Worm (Caenorhabditis elegans): Measurements from ENCODE around the gene F47B8.2.

Gene F47B8.2

DNA sequence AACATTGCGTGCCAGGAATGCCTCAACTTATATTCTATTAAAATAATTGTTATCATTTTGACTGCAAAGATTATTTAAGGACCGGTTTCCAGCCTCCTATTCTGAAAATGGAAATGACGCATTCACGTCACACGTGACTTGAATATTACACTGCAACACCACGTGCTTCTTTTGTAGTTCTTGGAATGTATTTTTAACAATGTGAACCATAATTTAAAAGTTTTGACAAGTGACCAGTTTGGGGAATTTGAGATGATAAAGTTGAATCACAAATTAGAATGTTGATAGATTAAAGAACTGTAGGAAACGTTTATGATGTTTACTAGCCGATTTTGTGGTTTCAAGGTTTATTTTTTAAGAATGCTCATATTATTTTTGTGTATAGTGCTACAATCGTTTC, 25.2 kb upstream of the F47B8.2 start, which contains the start of gene F47B8.10:
TSS of gene F47B8.10 (plus strand) at position 301 of the 400 bp plus-strand sequence.
- no peak for TF ChIP-seq hlh-1 (tag; optimal IDR thresholded peaks at IDR 0.05)
- TF ChIP-seq cnd-1 (tag; optimal IDR thresholded peaks at IDR 0.05) = no peak
- TF ChIP-seq elt-1 (tag; optimal IDR thresholded peaks at IDR 0.05; ENCODE audit: borderline replicate concordance, insufficient read depth) = no peak
- TF ChIP-seq ceh-43 (GFP tag; optimal IDR thresholded peaks at IDR 0.05) = no peak
- no peak for TF ChIP-seq mep-1 (tag; optimal IDR thresholded peaks at IDR 0.05)
- no peak for TF ChIP-seq M03D4.4 (tag; optimal IDR thresholded peaks at IDR 0.05)
- TF ChIP-seq mab-5 (tag; optimal IDR thresholded peaks at IDR 0.05) = no peak

DNA sequence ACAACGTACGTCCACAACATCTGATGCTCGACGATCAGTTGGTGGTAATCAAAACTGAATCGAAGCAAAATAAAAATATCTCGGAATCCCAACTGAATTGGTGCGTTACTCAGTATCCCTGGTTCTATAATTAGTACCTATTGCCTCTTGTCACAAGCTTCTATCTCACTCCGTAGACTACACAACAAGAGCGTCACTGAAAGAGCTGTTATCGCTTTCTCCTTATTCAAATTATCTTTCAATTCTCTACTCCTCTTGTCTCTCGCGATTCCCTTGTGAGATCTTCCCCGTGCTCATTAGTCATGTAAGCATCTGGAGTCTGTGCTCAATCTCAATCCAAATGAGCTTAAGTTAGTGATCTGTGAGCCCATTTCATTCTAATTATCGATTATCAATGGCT, 20.2 kb upstream of the F47B8.2 start, which contains the start of gene srm-6:
TSS of gene srm-6 (plus strand) at position 301 of the 400 bp plus-strand sequence.
- TF ChIP-seq lin-32 (GFP tag; optimal IDR thresholded peaks at IDR 0.05) (no peak), ceh-39 (tag; optimal IDR thresholded peaks at IDR 0.05) (no peak), tbx-8 (GFP tag; optimal IDR thresholded peaks at IDR 0.05) (no peak), unc-39 (tag; optimal IDR thresholded peaks at IDR 0.05) (no peak), unc-62 (GFP tag; optimal IDR thresholded peaks at IDR 0.05) (no peak), nhr-237 (tag; optimal IDR thresholded peaks at IDR 0.05) (no peak), nhr-28 (tag; optimal IDR thresholded peaks at IDR 0.05) (no peak), ces-1 (GFP tag; optimal IDR thresholded peaks at IDR 0.05) (no peak)

DNA sequence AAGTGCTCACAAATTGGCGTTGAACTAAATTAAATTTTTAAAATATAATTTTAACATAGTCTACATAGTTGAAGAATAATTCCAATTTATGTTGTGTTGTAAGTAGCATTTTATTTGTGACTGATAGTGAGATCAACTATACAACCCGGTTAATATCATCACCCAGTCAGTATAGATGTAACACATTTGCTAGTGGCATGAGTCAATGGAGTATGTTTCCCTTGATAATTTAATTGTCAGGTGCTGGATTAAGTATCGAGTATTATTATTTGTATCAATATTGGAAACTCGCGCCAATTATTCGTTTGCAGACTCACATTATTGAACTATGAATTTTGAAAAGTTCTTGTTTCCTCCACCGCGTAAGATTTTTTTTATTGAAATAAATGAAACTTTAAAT, 18.5 kb upstream of the F47B8.2 start, which contains the start of gene srm-5:
TSS of gene srm-5 (plus strand) at position 301 of the 400 bp plus-strand sequence.
- TF ChIP-seq lsy-2 (tag; optimal IDR thresholded peaks at IDR 0.05) = no peak
- no peak for TF ChIP-seq nhr-12 (tag; optimal IDR thresholded peaks at IDR 0.05)
- TF ChIP-seq sem-2 (GFP tag; optimal IDR thresholded peaks at IDR 0.05) = no peak
- no peak for TF ChIP-seq ztf-11 (tag; optimal IDR thresholded peaks at IDR 0.05)
- no peak for TF ChIP-seq nhr-237 (tag; optimal IDR thresholded peaks at IDR 0.05)
- no peak for TF ChIP-seq lin-13 (tag; optimal IDR thresholded peaks at IDR 0.05)
- no peak for TF ChIP-seq lin-32 (GFP tag; optimal IDR thresholded peaks at IDR 0.05)
- no peak for TF ChIP-seq ceh-83 (GFP tag; optimal IDR thresholded peaks at IDR 0.05)
- no peak for TF ChIP-seq unc-39 (tag; optimal IDR thresholded peaks at IDR 0.05)
- no peak for TF ChIP-seq nhr-28 (tag; optimal IDR thresholded peaks at IDR 0.05)
- TF ChIP-seq unc-62 (GFP tag; optimal IDR thresholded peaks at IDR 0.05) = no peak
- TF ChIP-seq mls-2 (tag; optimal IDR thresholded peaks at IDR 0.05) = no peak
- no peak for TF ChIP-seq bed-3 (GFP tag; optimal IDR thresholded peaks at IDR 0.05)
- TF ChIP-seq blmp-1 (tag; optimal IDR thresholded peaks at IDR 0.05) = no peak
- no peak for TF ChIP-seq ceh-43 (GFP tag; optimal IDR thresholded peaks at IDR 0.05)

DNA sequence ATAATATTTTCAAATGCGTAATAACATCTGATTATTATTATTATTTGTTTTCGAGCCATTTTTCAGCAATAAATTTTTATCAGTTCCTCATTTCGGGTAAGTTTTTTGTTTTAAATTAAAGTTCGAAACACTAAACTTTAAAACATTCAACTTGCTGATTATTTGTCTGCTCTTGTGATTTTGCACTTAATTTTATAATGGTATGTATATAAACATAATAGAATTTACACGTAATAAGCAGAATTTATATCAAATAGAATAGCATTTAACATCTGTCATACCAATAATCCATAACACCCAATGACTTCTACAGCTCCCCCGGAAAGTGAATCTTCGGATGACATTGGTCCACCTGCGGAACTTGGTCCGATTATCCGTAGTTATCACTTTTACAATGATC, 16.7 kb upstream of the F47B8.2 start, which contains the start of gene srm-4:
TSS of gene srm-4 (plus strand) at position 301 of the 400 bp plus-strand sequence.
- no peak for TF ChIP-seq drap-1 (GFP tag; optimal IDR thresholded peaks at IDR 0.05)
- TF ChIP-seq tbx-8 (GFP tag; optimal IDR thresholded peaks at IDR 0.05) = no peak
- no peak for TF ChIP-seq mep-1 (tag; optimal IDR thresholded peaks at IDR 0.05)
- no peak for TF ChIP-seq flh-1 (GFP tag; optimal IDR thresholded peaks at IDR 0.05)
- TF ChIP-seq mab-5 (tag; optimal IDR thresholded peaks at IDR 0.05) = no peak
- no peak for TF ChIP-seq snpc-4 (tag; optimal IDR thresholded peaks at IDR 0.05)
- TF ChIP-seq M03D4.4 (tag; optimal IDR thresholded peaks at IDR 0.05) = no peak
- no peak for TF ChIP-seq nhr-12 (tag; optimal IDR thresholded peaks at IDR 0.05)
- TF ChIP-seq elt-3 (tag; optimal IDR thresholded peaks at IDR 0.05) = no peak
- no peak for TF ChIP-seq nhr-76 (tag; optimal IDR thresholded peaks at IDR 0.05)
- TF ChIP-seq blmp-1 (tag; optimal IDR thresholded peaks at IDR 0.05) = no peak
- no peak for TF ChIP-seq unc-39 (tag; optimal IDR thresholded peaks at IDR 0.05)
- no peak for TF ChIP-seq bed-3 (GFP tag; optimal IDR thresholded peaks at IDR 0.05)
- no peak for TF ChIP-seq ces-1 (GFP tag; optimal IDR thresholded peaks at IDR 0.05)

DNA sequence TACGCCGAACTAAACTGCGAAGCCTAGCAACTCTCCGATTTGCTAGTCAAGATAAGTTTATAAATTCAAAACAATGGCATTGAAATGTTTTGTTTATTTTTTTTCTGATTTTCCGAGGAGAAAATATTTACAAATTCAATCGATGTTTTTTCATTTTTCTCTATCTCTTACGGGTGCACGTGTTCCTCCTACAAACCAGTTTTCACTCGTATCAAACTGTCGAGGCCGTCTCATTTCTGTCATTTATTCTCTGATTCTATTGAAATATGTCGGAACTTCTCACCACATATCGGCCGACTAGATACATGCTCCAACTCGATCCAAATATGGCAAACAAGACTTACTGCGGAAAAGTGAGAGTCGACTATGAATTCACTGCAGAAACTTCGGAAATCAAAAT, 15.1 kb upstream of the F47B8.2 start, which contains the start of gene F47B8.8:
TSS of gene F47B8.8 (plus strand) at position 257 of the 400 bp plus-strand sequence.
- TF ChIP-seq blmp-1 (tag; optimal IDR thresholded peaks at IDR 0.05) = no peak
- TF ChIP-seq pha-4 (tag; optimal IDR thresholded peaks at IDR 0.05) = no peak
- no peak for TF ChIP-seq cnd-1 (tag; optimal IDR thresholded peaks at IDR 0.05)

DNA sequence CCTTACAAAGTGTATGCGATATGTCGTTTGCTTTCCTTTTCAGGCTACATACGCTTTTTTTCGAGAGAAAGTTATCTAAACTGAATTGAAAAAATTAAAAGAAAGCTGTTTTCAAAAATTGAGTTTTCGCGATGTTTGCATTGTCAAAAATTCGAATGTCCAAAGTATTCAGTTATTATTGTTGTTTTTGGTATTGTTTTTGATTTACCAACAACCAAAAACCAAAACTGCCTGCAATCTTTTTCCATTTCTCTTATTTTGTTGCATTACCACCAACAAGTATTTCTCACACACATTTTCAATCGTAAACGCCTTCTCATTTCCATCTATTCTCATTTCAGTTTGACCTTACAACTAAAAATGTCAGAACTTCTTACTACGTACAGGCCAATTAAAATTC, 12.4 kb upstream of the F47B8.2 start, which contains the start of gene pepm-1:
TSS of gene pepm-1 (plus strand) at position 301 of the 400 bp plus-strand sequence.
- TF ChIP-seq lsy-2 (tag; optimal IDR thresholded peaks at IDR 0.05) (no peak), ztf-11 (tag; optimal IDR thresholded peaks at IDR 0.05) (no peak), hlh-1 (tag; optimal IDR thresholded peaks at IDR 0.05) (no peak), lin-32 (GFP tag; optimal IDR thresholded peaks at IDR 0.05) (no peak), nhr-76 (tag; optimal IDR thresholded peaks at IDR 0.05) (no peak), zip-8 (tag; optimal IDR thresholded peaks at IDR 0.05) (no peak), elt-3 (tag; optimal IDR thresholded peaks at IDR 0.05) (no peak), lin-13 (tag; optimal IDR thresholded peaks at IDR 0.05) (no peak), mls-2 (tag; optimal IDR thresholded peaks at IDR 0.05) (no peak), nhr-12 (tag; optimal IDR thresholded peaks at IDR 0.05) (no peak), sptf-1 (tag; optimal IDR thresholded peaks at IDR 0.05) (no peak), ceh-43 (GFP tag; optimal IDR thresholded peaks at IDR 0.05) (no peak), ham-2 (GFP tag; optimal IDR thresholded peaks at IDR 0.05) (no peak), drap-1 (GFP tag; optimal IDR thresholded peaks at IDR 0.05) (no peak), M03D4.4 (tag; optimal IDR thresholded peaks at IDR 0.05) (no peak)

All from whole organism, mixed stage, embryonic.